Worm (Caenorhabditis elegans): ENCODE measurements around the gene K07B1.7.

K07B1.7 gene

ce11 chrV:9316970-9317369 is 29.8 kb downstream of the K07B1.7 start:
- no peak for TF ChIP-seq tbx-11 (GFP tag; IDR thresholded peaks at IDR 0.05)
- TF ChIP-seq hmg-4 (GFP tag; optimal IDR thresholded peaks at IDR 0.05) = no peak
- TF ChIP-seq flt-1 (GFP tag; IDR thresholded peaks at IDR 0.05) = no peak
- TF ChIP-seq F13C5.2 (tag; optimal IDR thresholded peaks at IDR 0.05) = no peak
- TF ChIP-seq ceh-13 (GFP tag; optimal IDR thresholded peaks at IDR 0.05) = no peak
- no peak for TF ChIP-seq ets-7 (tag; optimal IDR thresholded peaks at IDR 0.05)
- TF ChIP-seq scrt-1 (GFP tag; IDR thresholded peaks at IDR 0.05) = no peak
- TF ChIP-seq tbx-37 (GFP tag; conservative IDR thresholded peaks at IDR 0.05) = no peak
- TF ChIP-seq tra-4 (tag; optimal IDR thresholded peaks at IDR 0.05) = no peak
- TF ChIP-seq ama-1 (optimal IDR thresholded peaks at IDR 0.05) = no peak
- no peak for TF ChIP-seq hnd-1 (tag; optimal IDR thresholded peaks at IDR 0.05)
- TF ChIP-seq B0310.2 (tag; optimal IDR thresholded peaks at IDR 0.05) = no peak
- no peak for TF ChIP-seq sea-1 (GFP tag; conservative IDR thresholded peaks at IDR 0.05)
- no peak for TF ChIP-seq ceh-36 (tag; optimal IDR thresholded peaks at IDR 0.05)
- TF ChIP-seq aly-1 (tag; optimal IDR thresholded peaks at IDR 0.05) = no peak
- TF ChIP-seq hmbx-1 (tag; optimal IDR thresholded peaks at IDR 0.05) = no peak

DNA sequence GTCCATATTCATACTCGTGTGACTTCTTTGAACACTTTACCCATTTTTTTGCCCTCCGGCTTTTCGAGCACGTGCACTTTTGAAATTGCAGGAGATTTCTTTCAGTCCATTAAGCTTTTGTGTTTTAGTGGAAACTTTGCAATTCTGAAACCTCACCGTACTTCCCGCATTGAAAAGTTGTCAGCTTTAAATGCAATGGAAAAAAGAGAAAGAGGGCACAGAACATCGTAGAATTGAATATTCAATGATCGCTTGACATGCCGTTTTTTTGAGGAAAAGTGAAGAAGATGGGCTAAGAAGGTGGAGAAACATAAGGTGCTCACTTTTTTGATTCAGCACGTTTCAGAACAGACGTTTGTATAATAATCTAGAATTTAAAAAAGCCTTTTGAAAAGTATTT is 32.4 kb downstream of the K07B1.7 start:
- TF ChIP-seq flt-1 (GFP tag; IDR thresholded peaks at IDR 0.05) (no peak), hmbx-1 (tag; optimal IDR thresholded peaks at IDR 0.05) (no peak), tra-4 (tag; optimal IDR thresholded peaks at IDR 0.05) (no peak), tbx-11 (GFP tag; IDR thresholded peaks at IDR 0.05) (no peak), B0310.2 (tag; optimal IDR thresholded peaks at IDR 0.05) (no peak), F13C5.2 (tag; optimal IDR thresholded peaks at IDR 0.05) (no peak), hnd-1 (tag; optimal IDR thresholded peaks at IDR 0.05) (no peak)

DNA sequence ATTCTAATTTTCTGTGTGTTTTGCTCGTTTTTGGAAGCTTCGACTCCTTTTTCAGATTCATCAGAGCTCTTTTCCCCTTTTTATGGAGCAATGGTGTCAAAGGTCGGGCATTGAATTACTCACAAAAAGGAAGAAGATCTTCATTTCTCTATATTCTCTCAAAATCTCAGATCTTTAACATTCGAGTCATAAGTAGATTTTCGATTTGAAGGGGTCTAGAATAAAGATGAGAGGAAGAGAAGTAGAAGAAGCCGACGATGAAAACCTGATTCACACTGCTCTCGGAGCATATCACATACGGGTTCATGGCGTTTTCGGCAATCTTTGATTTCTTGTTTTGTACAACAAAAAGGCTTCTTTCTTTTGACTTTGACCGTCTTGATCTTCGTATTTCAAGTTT is 34.4 kb downstream of the K07B1.7 start:
- no peak for TF ChIP-seq hmbx-1 (tag; optimal IDR thresholded peaks at IDR 0.05)
- TF ChIP-seq pes-1 (GFP tag; IDR thresholded peaks at IDR 0.05) = no peak
- TF ChIP-seq scrt-1 (GFP tag; IDR thresholded peaks at IDR 0.05) = no peak
- no peak for TF ChIP-seq ceh-13 (GFP tag; optimal IDR thresholded peaks at IDR 0.05)
- no peak for TF ChIP-seq flt-1 (GFP tag; IDR thresholded peaks at IDR 0.05)

DNA sequence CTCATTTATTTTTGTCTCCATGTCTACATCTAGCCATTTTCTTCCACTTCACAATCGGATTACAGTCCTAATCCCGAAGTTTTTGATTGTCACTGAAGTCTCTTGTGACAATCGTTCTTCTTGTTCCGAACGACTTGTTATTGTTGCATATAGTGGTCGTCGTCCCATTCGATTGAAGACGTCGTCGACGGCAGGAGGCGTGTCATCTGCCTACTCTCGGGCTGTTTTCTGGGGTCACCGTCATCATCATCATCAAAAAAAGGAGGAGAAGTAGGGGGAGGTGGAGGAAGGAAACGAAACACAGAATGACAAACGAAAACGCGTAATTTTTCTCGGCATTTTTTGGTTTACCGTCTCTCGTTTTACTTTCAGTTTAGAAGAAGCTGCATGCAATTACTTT is 41.6 kb downstream of the K07B1.7 start, which contains the start of gene F44A2.3:
TSS of gene F44A2.3 (plus strand) at position 301 of the 400 bp plus-strand sequence.
- TF ChIP-seq tra-4 (tag; optimal IDR thresholded peaks at IDR 0.05) (no peak), pes-1 (GFP tag; IDR thresholded peaks at IDR 0.05) (no peak), flt-1 (GFP tag; IDR thresholded peaks at IDR 0.05) (no peak), ama-1 (optimal IDR thresholded peaks at IDR 0.05) (no peak), hmbx-1 (tag; optimal IDR thresholded peaks at IDR 0.05) (no peak), scrt-1 (GFP tag; IDR thresholded peaks at IDR 0.05) (no peak), ceh-13 (GFP tag; optimal IDR thresholded peaks at IDR 0.05) (no peak), ets-7 (tag; optimal IDR thresholded peaks at IDR 0.05) (no peak), hnd-1 (tag; optimal IDR thresholded peaks at IDR 0.05) (no peak), aly-1 (tag; optimal IDR thresholded peaks at IDR 0.05) (no peak)

DNA sequence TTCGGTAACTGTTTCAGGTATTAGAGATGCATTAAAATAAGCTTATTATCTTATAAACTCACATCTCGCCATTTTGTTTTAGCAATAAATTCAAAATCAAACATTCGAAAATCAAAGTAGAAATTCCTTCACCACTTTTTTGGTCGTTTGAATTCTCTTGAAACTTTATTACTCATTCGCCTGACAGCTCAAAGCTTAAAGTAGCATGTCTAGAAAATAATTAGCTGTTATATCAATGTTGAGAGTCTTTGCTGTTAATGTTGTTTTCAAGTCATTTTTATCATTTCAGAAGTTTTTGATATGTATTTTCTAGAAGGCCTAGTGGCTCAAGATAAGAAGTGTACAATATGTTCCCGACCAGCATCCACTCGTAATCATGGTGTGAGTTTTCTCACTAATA is 43.7 kb downstream of the K07B1.7 start, which contains the start of gene nhr-39:
TSS of gene nhr-39 (plus strand) at position 301 of the 400 bp plus-strand sequence.
- no peak for TF ChIP-seq ceh-36 (tag; optimal IDR thresholded peaks at IDR 0.05)
- no peak for TF ChIP-seq tbx-11 (GFP tag; IDR thresholded peaks at IDR 0.05)
- TF ChIP-seq flt-1 (GFP tag; IDR thresholded peaks at IDR 0.05) = no peak
- TF ChIP-seq F13C5.2 (tag; optimal IDR thresholded peaks at IDR 0.05) = no peak
- TF ChIP-seq hmg-4 (GFP tag; optimal IDR thresholded peaks at IDR 0.05) = no peak
- no peak for TF ChIP-seq tra-4 (tag; optimal IDR thresholded peaks at IDR 0.05)
- TF ChIP-seq aly-1 (tag; optimal IDR thresholded peaks at IDR 0.05) = no peak
- TF ChIP-seq hmbx-1 (tag; optimal IDR thresholded peaks at IDR 0.05) = no peak
- TF ChIP-seq B0310.2 (tag; optimal IDR thresholded peaks at IDR 0.05) = no peak
- TF ChIP-seq tbx-37 (GFP tag; conservative IDR thresholded peaks at IDR 0.05) = no peak
- TF ChIP-seq scrt-1 (GFP tag; IDR thresholded peaks at IDR 0.05) = no peak
- no peak for TF ChIP-seq ets-7 (tag; optimal IDR thresholded peaks at IDR 0.05)
- TF ChIP-seq pes-1 (GFP tag; IDR thresholded peaks at IDR 0.05) = no peak
- TF ChIP-seq ama-1 (optimal IDR thresholded peaks at IDR 0.05) = no peak
- TF ChIP-seq ceh-13 (GFP tag; optimal IDR thresholded peaks at IDR 0.05) = no peak
- TF ChIP-seq hnd-1 (tag; optimal IDR thresholded peaks at IDR 0.05) = no peak
- no peak for TF ChIP-seq sea-1 (GFP tag; conservative IDR thresholded peaks at IDR 0.05)

DNA sequence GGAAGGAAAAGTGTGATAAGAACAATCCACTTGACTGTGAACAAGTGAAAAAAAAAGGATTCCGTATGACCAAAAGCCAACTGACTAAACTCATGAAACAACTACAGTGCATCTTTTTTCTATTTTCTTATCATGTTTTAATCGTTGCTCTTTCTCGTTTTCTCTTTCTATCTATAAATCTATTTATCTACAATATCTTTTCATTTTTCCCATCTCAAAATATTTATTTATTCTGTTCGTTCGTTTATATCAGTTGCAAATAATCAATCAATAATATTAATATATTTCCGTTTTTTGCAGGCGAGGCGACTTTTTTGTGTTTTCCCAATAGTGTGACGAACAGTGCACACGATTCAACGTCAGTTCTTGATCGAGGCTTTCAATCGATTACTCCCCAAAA is 49.4 kb downstream of the K07B1.7 start, which contains the start of gene F44A2.5:
TSS of gene F44A2.5 (plus strand) at position 301 of the 400 bp plus-strand sequence.
- no peak for TF ChIP-seq ets-7 (tag; optimal IDR thresholded peaks at IDR 0.05)
- no peak for TF ChIP-seq hmbx-1 (tag; optimal IDR thresholded peaks at IDR 0.05)
- no peak for TF ChIP-seq pes-1 (GFP tag; IDR thresholded peaks at IDR 0.05)
- TF ChIP-seq flt-1 (GFP tag; IDR thresholded peaks at IDR 0.05) = no peak
- TF ChIP-seq ama-1 (optimal IDR thresholded peaks at IDR 0.05) = no peak
- no peak for TF ChIP-seq ceh-13 (GFP tag; optimal IDR thresholded peaks at IDR 0.05)
- no peak for TF ChIP-seq B0310.2 (tag; optimal IDR thresholded peaks at IDR 0.05)
- TF ChIP-seq ceh-36 (tag; optimal IDR thresholded peaks at IDR 0.05) = no peak
- no peak for TF ChIP-seq hnd-1 (tag; optimal IDR thresholded peaks at IDR 0.05)
- no peak for TF ChIP-seq sea-1 (GFP tag; conservative IDR thresholded peaks at IDR 0.05)

- TF ChIP-seq sea-1 (GFP tag; conservative IDR thresholded peaks at IDR 0.05) = no peak
- no peak for TF ChIP-seq B0310.2 (tag; optimal IDR thresholded peaks at IDR 0.05)
- TF ChIP-seq ceh-36 (tag; optimal IDR thresholded peaks at IDR 0.05) = no peak
These were observed 51.2 kb downstream of the K07B1.7 start for ce11 chrV:9295581-9295980.
